Fruit fly (Drosophila melanogaster): Measurements from ENCODE around the gene mex1.

mex1 gene

dm6 chr3L:15508233-15508632, 11.2 kb downstream of the mex1 start, which contains the start of gene CG7841 (continued):
- TF ChIP-seq CG4328 (GFP tag; optimal IDR thresholded peaks at IDR 0.05) (peak; percentile 99), CG8478 (optimal IDR thresholded peaks at IDR 0.05) (no peak), CG34422 (GFP tag; IDR thresholded peaks at IDR 0.05) (peak; percentile 94), gro (GFP tag; optimal IDR thresholded peaks at IDR 0.05) (peak; percentile 99), Doc2 (GFP tag; IDR thresholded peaks at IDR 0.05) (no peak), Gug (GFP tag; IDR thresholded peaks at IDR 0.05) (peak; percentile 75), NC2α (GFP tag; optimal IDR thresholded peaks at IDR 0.05) (peak; percentile 95), ftz-f1 (GFP tag; optimal IDR thresholded peaks at IDR 0.05) (peak; percentile 66), Med (GFP tag) (peak; percentile 100), Dp (GFP tag; optimal IDR thresholded peaks at IDR 0.05) (peak; percentile 87), stwl (tag; optimal IDR thresholded peaks at IDR 0.05) (peak; percentile 78), tio (GFP tag; optimal IDR thresholded peaks at IDR 0.05) (peak; percentile 89), lbe (GFP tag; optimal IDR thresholded peaks at IDR 0.05) (peak; percentile 98), CG4360 (GFP tag; IDR thresholded peaks at IDR 0.05) (peak; percentile 74), kni (GFP tag; optimal IDR thresholded peaks at IDR 0.05) (peak; percentile 96), CoRest (tag; optimal IDR thresholded peaks at IDR 0.05) (peak; percentile 98), HLH3B (GFP tag; IDR thresholded peaks at IDR 0.05) (peak; percentile 96; the same call in 1 of the 2 replicates), cg (GFP tag; optimal IDR thresholded peaks at IDR 0.05) (peak; percentile 21), B-H1 (GFP tag; IDR thresholded peaks at IDR 0.05) (peak; percentile 91; the same call in 2 of the 3 replicates), gcm2 (GFP tag; optimal IDR thresholded peaks at IDR 0.05) (peak; percentile 96), mld (GFP tag; IDR thresholded peaks at IDR 0.05; ENCODE audit: partially characterized antibody) (no peak), nmo (GFP tag; optimal IDR thresholded peaks at IDR 0.05) (peak; percentile 98), Opbp (GFP tag; IDR thresholded peaks at IDR 0.05; ENCODE audit: partially characterized antibody) (no peak), CG15696 (tag; optimal IDR thresholded peaks at IDR 0.05) (peak; percentile 98), CG1233 (GFP tag; optimal IDR thresholded peaks at IDR 0.05) (peak; percentile 98), fu2 (GFP tag; optimal IDR thresholded peaks at IDR 0.05) (peak; percentile 94), gem (tag; optimal IDR thresholded peaks at IDR 0.05) (peak; percentile 99), pnt (GFP tag; optimal IDR thresholded peaks at IDR 0.05) (peak; percentile 92), vfl (GFP tag; optimal IDR thresholded peaks at IDR 0.05) (peak; percentile 96), repo (GFP tag; optimal IDR thresholded peaks at IDR 0.05) (peak; percentile 97), CG2116 (GFP tag; optimal IDR thresholded peaks at IDR 0.05) (peak; percentile 87), CG6689 (GFP tag; IDR thresholded peaks at IDR 0.05) (peak; percentile 96), CG16813 (GFP tag; IDR thresholded peaks at IDR 0.05; ENCODE audit: partially characterized antibody) (no peak), org-1 (GFP tag; optimal IDR thresholded peaks at IDR 0.05) (peak; percentile 97), CG10979 (tag; optimal IDR thresholded peaks at IDR 0.05) (peak; percentile 99), CG3281 (GFP tag; optimal IDR thresholded peaks at IDR 0.05) (peak; percentile 99), jing (GFP tag; optimal IDR thresholded peaks at IDR 0.05) (peak; percentile 93), Dbx (GFP tag; IDR thresholded peaks at IDR 0.05) (peak; percentile 95), Six4 (GFP tag; optimal IDR thresholded peaks at IDR 0.05) (peak; percentile 97), pho (GFP tag; optimal IDR thresholded peaks at IDR 0.05) (peak; percentile 96), Sry-δ (GFP tag; optimal IDR thresholded peaks at IDR 0.05) (peak; percentile 73), Nf-YB (GFP tag; optimal IDR thresholded peaks at IDR 0.05) (peak; percentile 89), Adf1 (GFP tag; IDR thresholded peaks at IDR 0.05) (peak; percentile 80), kay (GFP tag; optimal IDR thresholded peaks at IDR 0.05) (peak; percentile 93), CG6765 (GFP tag; optimal IDR thresholded peaks at IDR 0.05) (peak; percentile 98), vvl (GFP tag; IDR thresholded peaks at IDR 0.05) (peak; percentile 99), CG17802 (tag; optimal IDR thresholded peaks at IDR 0.05) (peak; percentile 85), croc (GFP tag; conservative IDR thresholded peaks at IDR 0.05) (peak; percentile 86), CG33557 (GFP tag; optimal IDR thresholded peaks at IDR 0.05) (peak; percentile 98), CG6254 (GFP tag; optimal IDR thresholded peaks at IDR 0.05) (peak; percentile 96), insv (GFP tag; optimal IDR thresholded peaks at IDR 0.05) (peak; percentile 44 to 83)

All from whole organism, embryonic.